Worm (Caenorhabditis elegans): ENCODE measurements around the gene pfd-4.

Gene pfd-4

ce11 chrIV:11340735-11341443 lies 25.9 kb downstream of the pfd-4 start (continued):
- peak; percentile 17; the same call in 1 of the 2 replicates for TF ChIP-seq madf-8 (GFP tag; conservative IDR thresholded peaks at IDR 0.05)
- no peak for TF ChIP-seq B0035.1 (tag; optimal IDR thresholded peaks at IDR 0.05)
- TF ChIP-seq attf-5 (GFP tag; optimal IDR thresholded peaks at IDR 0.05), result no peak
- TF ChIP-seq nfya-1 (tag; optimal IDR thresholded peaks at IDR 0.05; ENCODE audit: borderline replicate concordance, insufficient read depth), result no peak
- TF ChIP-seq die-1 (tag; optimal IDR thresholded peaks at IDR 0.05), result no peak
- TF ChIP-seq nhr-80 (tag; optimal IDR thresholded peaks at IDR 0.05), result no peak
- TF ChIP-seq hmg-1.2 (GFP tag; IDR thresholded peaks at IDR 0.05), result peak; percentile 32; the same call in 1 of the 2 replicates
- TF ChIP-seq F55B11.4 (tag; optimal IDR thresholded peaks at IDR 0.05; ENCODE audit: borderline replicate concordance, insufficient read depth), result no peak
- 0 out of 2 replicates have a peak, but pooled peaks have one; percentile 49 for TF ChIP-seq ceh-91 (GFP tag; IDR thresholded peaks at IDR 0.05)
- no peak for TF ChIP-seq rec-8 (tag; optimal IDR thresholded peaks at IDR 0.05)
- 0 out of 2 replicates have a peak, but pooled peaks have one; percentile 11 for TF ChIP-seq Y53F4B.3 (GFP tag; IDR thresholded peaks at IDR 0.05)
- peak; percentile 64; the same call in 1 of the 2 replicates for TF ChIP-seq egl-44 (GFP tag; IDR thresholded peaks at IDR 0.05)
- 0 out of 2 replicates have a peak, but pooled peaks have one; percentile 53 for TF ChIP-seq ekl-4 (GFP tag; IDR thresholded peaks at IDR 0.05)
- TF ChIP-seq ceh-27 (GFP tag; optimal IDR thresholded peaks at IDR 0.05), result no peak
- peak; percentile 6 for TF ChIP-seq snpc-1.1 (tag; optimal IDR thresholded peaks at IDR 0.05; ENCODE audit: insufficient read depth)
- peak; percentile 45 for TF ChIP-seq lin-54 (GFP tag; optimal IDR thresholded peaks at IDR 0.05)
- TF ChIP-seq hrde-1 (tag; optimal IDR thresholded peaks at IDR 0.05; ENCODE audit: borderline replicate concordance), result peak; percentile 93
- TF ChIP-seq efl-1 (GFP tag; optimal IDR thresholded peaks at IDR 0.05), result peak; percentile 2

- TF ChIP-seq aptf-3 (GFP tag; IDR thresholded peaks at IDR 0.05) (no peak), let-607 (tag; optimal IDR thresholded peaks at IDR 0.05) (no peak)
Measured at ce11 chrIV:11344288-11344687, 29.3 kb downstream of the pfd-4 start.

- TF ChIP-seq F49E8.2 (tag; optimal IDR thresholded peaks at IDR 0.05; ENCODE audit: insufficient read depth) (no peak), nhr-179 (tag; optimal IDR thresholded peaks at IDR 0.05) (no peak), aptf-2 (GFP tag; conservative IDR thresholded peaks at IDR 0.05) (no peak), ztf-22 (GFP tag; optimal IDR thresholded peaks at IDR 0.05) (no peak), snpc-4 (GFP tag; optimal IDR thresholded peaks at IDR 0.05) (no peak), snpc-4 (tag; optimal IDR thresholded peaks at IDR 0.05) (no peak), F10E7.11 (tag; optimal IDR thresholded peaks at IDR 0.05) (no peak)
Measured at ce11 chrIV:11347275-11347674, 32.3 kb downstream of the pfd-4 start.

DNA sequence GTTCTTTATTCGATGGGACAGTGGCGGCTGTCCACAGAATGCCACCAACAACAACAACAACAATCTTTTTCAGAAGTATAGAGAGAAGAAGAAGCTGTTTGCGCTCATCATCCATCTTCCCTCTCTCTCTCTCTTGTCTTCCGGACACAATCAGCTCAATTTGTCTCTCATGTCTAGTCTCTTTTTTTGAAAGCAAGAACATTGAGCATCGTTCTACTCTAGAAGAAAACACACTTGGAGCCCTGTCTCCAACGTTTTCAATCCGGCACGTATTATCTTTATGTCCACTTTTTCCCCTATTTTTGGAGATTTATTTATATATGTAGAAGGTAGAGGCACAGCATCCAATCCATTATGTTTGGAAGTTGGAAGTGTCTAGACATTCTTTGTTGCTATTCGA lies 33.8 kb downstream of the pfd-4 start:
- TF ChIP-seq Y53G8AR.9 (GFP tag; conservative IDR thresholded peaks at IDR 0.05) (no peak), Y53F4B.3 (GFP tag; IDR thresholded peaks at IDR 0.05) (no peak), ceh-100 (GFP tag; IDR thresholded peaks at IDR 0.05) (no peak), ZK185.1 (tag; optimal IDR thresholded peaks at IDR 0.05; ENCODE audit: poor library complexity, severe bottlenecking) (no peak), ama-1 (optimal IDR thresholded peaks at IDR 0.05) (no peak), ama-1 (GFP tag; optimal IDR thresholded peaks at IDR 0.05) (no peak), F23B12.7 (tag; optimal IDR thresholded peaks at IDR 0.05; ENCODE audit: insufficient read depth) (no peak), egl-44 (GFP tag; IDR thresholded peaks at IDR 0.05) (no peak), F52B5.7 (tag; optimal IDR thresholded peaks at IDR 0.05) (no peak), rcor-1 (GFP tag; IDR thresholded peaks at IDR 0.05) (no peak), F37B4.10 (GFP tag; IDR thresholded peaks at IDR 0.05) (no peak)
